Worm (Caenorhabditis elegans): ENCODE results near the gene dmsr-9.

DNA sequence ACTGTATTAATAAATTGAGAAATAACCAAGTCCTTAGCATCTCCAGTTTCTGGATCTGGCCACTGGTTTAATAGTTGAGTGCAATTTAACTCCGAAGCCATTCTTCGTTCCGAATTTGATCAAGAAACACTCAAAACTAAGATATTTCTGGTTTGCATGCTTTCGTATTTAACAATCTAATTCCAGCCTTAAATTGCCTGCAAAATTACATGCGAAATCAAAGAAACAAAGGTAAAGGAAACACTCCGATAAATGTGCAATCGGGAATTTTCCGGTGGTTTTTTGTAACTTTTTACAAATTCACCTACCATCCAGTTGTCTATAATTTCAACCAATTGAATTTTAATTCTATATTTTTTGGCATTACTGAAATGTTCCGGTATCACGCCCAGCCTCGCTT lies 2.4 kb upstream of the dmsr-9 start, which contains the start of gene dmsr-10:
- no peak for TF ChIP-seq pqm-1 (tag; optimal IDR thresholded peaks at IDR 0.05)
- no peak for TF ChIP-seq ama-1 (optimal IDR thresholded peaks at IDR 0.05)
- TF ChIP-seq nfya-1 (tag; optimal IDR thresholded peaks at IDR 0.05) = no peak
- no peak for TF ChIP-seq Y22D7AL.16 (tag; optimal IDR thresholded peaks at IDR 0.05)
- no peak for TF ChIP-seq unc-86 (tag; optimal IDR thresholded peaks at IDR 0.05)
- no peak for TF ChIP-seq F13H6.1 (tag; optimal IDR thresholded peaks at IDR 0.05)
- TF ChIP-seq sox-4 (tag; optimal IDR thresholded peaks at IDR 0.05) = no peak
- no peak for TF ChIP-seq ceh-14 (tag; optimal IDR thresholded peaks at IDR 0.05)
